Worm (Caenorhabditis elegans): ENCODE results near the gene T28A8.4.
A peak's percentile ranks its signal among the peaks of the same experiment; 100 is the strongest.

The T28A8.4 gene

DNA sequence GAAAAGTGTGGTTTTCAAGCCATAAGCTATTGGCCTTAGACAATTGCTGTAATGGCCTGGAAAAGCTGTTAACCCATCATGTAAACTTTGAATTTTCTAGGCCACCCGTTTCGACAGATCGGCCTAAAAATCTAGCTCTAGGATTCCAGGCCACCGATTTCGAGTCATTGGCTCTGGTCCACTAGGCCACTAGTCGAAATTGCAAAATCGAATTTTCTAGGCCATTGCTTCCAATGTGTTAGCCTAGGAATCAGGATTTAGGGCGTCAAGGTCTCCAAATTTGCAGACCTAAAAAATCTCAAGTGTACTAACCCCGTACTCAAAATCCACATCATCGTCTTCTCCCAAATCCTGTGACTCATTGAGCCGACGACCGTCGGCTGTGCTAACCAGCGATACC, 7.3 kb downstream of the T28A8.4 start:
- no peak for TF ChIP-seq unc-42 (tag; optimal IDR thresholded peaks at IDR 0.05)
- TF ChIP-seq ceh-18 (tag; optimal IDR thresholded peaks at IDR 0.05), result no peak
- TF ChIP-seq ceh-6 (GFP tag; optimal IDR thresholded peaks at IDR 0.05), result no peak
- TF ChIP-seq C38D4.7 (GFP tag; optimal IDR thresholded peaks at IDR 0.05), result no peak
- no peak for TF ChIP-seq eyg-1 (tag; optimal IDR thresholded peaks at IDR 0.05)
- no peak for TF ChIP-seq pha-2 (tag; optimal IDR thresholded peaks at IDR 0.05)
- no peak for TF ChIP-seq F13H6.1 (tag; optimal IDR thresholded peaks at IDR 0.05)
- no peak for TF ChIP-seq unc-3 (GFP tag; conservative IDR thresholded peaks at IDR 0.05)
- no peak for TF ChIP-seq unc-3 (tag; optimal IDR thresholded peaks at IDR 0.05)
- TF ChIP-seq odd-2 (tag; optimal IDR thresholded peaks at IDR 0.05), result no peak

DNA sequence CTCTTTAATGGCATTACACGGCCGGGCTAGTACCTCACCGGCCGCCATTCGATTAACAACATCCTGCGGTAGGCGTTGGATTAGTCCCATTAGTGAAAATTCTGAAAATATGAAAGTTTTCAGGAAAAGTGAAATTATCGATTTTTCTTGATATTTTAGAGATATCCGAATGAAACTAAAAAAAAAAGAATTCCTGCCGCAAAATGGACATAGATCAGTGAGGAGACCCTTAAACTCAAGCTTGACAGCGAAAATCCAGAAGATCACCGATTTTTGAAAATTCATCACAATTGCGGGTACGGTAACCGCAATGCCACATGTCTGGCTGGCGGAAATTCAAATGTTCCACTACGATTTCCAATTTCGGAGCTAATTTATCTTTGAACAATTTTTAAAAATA, 11.0 kb downstream of the T28A8.4 start, which contains the start of gene mlh-1:
Gene mlh-1, minus strand, starts transcription at position 101 of the 400 bp plus-strand sequence.
- TF ChIP-seq dve-1 (tag; optimal IDR thresholded peaks at IDR 0.05) (no peak), fkh-6 (tag; optimal IDR thresholded peaks at IDR 0.05) (no peak), hlh-8 (tag; optimal IDR thresholded peaks at IDR 0.05) (no peak), sox-2 (GFP tag; IDR thresholded peaks at IDR 0.05) (no peak), ref-2 (tag; optimal IDR thresholded peaks at IDR 0.05) (no peak), fax-1 (tag; optimal IDR thresholded peaks at IDR 0.05) (no peak), odd-2 (tag; optimal IDR thresholded peaks at IDR 0.05) (no peak), nhr-11 (tag; optimal IDR thresholded peaks at IDR 0.05) (no peak), ceh-9 (tag; optimal IDR thresholded peaks at IDR 0.05) (no peak), ceh-48 (tag; optimal IDR thresholded peaks at IDR 0.05) (no peak), Y22D7AL.16 (tag; optimal IDR thresholded peaks at IDR 0.05) (no peak), hlh-30 (tag; optimal IDR thresholded peaks at IDR 0.05; ENCODE audit: insufficient read depth) (no peak), zip-5 (tag; optimal IDR thresholded peaks at IDR 0.05) (no peak), tbx-2 (tag; optimal IDR thresholded peaks at IDR 0.05) (no peak), K09A11.1 (tag; optimal IDR thresholded peaks at IDR 0.05; ENCODE audit: insufficient read depth) (no peak), K02D7.2 (tag; optimal IDR thresholded peaks at IDR 0.05) (no peak), hlh-6 (tag; optimal IDR thresholded peaks at IDR 0.05) (no peak), pag-3 (tag; optimal IDR thresholded peaks at IDR 0.05; ENCODE audit: borderline replicate concordance) (no peak), pha-4 (tag; optimal IDR thresholded peaks at IDR 0.05) (no peak)

DNA sequence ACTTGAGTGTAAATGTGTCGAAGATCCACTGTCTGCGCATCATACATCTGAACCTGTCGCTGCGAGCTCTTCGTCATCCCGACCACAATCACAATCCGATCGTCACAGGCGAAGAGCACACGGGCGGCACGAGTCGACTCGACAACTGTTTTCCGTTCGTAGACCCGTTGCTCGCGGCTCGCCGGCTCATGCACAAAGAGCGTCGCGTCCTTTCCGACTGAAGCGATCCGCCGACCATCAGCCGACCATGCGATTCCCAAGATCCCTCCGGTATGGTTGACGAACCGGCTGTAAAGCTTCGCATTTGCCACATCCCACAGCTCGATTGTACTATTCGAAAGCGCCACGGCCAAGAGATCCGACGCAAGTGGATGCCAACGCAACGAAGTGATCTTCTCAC, 15.0 kb downstream of the T28A8.4 start:
- no peak for TF ChIP-seq ceh-2 (tag; optimal IDR thresholded peaks at IDR 0.05)
- TF ChIP-seq pag-3 (tag; optimal IDR thresholded peaks at IDR 0.05; ENCODE audit: borderline replicate concordance), result no peak
- TF ChIP-seq odd-2 (tag; optimal IDR thresholded peaks at IDR 0.05), result no peak
- TF ChIP-seq fkh-6 (tag; optimal IDR thresholded peaks at IDR 0.05), result no peak

DNA sequence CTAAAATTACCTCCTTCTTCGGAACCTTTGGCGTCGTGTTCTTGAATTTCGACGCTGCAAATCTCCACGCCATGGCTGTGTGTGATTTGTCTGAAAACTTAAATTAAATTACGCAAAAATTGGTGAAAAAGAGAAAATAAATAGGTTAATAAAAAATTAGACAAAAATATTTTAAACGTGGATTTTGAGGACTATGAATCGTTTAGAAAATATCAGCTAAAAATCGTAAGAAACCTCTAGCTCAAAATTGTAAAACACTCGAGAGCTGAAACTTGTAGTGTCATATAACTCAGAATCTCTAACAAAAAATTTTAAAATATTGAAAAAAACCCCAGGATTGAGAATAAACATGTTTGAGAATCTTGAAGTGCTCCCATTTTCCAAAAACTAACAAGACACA, 20.5 kb downstream of the T28A8.4 start, which contains the start of gene pod-1:
Gene pod-1, minus strand, starts transcription at position 101 of the 400 bp plus-strand sequence.
- TF ChIP-seq T23F11.4 (GFP tag; optimal IDR thresholded peaks at IDR 0.05) (no peak), unc-3 (GFP tag; conservative IDR thresholded peaks at IDR 0.05) (no peak), unc-3 (tag; optimal IDR thresholded peaks at IDR 0.05) (no peak), K02D7.2 (tag; optimal IDR thresholded peaks at IDR 0.05) (no peak), fkh-10 (GFP tag; optimal IDR thresholded peaks at IDR 0.05) (no peak), fkh-6 (tag; optimal IDR thresholded peaks at IDR 0.05) (no peak)

DNA sequence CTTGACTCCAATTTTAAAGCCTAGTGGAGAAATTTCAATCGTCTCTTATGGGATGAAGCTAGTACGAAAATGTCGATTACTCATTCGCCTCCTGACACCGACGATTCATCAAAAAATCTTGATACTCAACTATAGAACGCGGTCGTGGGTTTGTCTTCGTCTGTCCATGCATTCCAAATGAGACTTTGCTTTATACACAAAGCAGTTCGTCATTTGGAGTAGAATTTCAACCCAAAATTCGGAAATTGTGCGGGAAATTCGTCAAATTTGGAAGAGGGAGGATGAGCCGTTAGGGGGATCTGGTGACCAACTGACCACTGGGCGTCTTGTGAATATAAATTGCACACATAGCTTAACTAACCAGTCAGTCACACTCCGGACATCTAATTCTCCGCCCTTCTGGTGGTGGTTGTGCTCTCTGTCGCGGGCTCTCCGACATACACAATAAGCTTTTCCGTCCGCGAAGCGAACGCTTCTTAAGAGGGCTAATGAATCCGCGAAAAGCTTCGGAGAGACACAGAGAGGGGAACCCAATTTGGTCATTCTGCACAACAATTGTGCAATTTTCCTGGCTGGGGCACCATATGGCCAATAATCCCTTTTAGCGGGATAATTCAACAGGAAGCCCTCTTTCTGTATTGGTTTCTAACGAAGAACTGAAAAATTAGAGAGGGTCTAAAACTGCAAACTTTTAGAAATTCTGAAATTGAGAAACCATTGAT, 21.8 kb downstream of the T28A8.4 start:
- no peak for TF ChIP-seq madf-2 (tag; optimal IDR thresholded peaks at IDR 0.05)
- TF ChIP-seq ceh-45 (GFP tag; IDR thresholded peaks at IDR 0.05), result 0 out of 2 replicates have a peak, but pooled peaks have one; percentile 19
- no peak for TF ChIP-seq ceh-14 (tag; optimal IDR thresholded peaks at IDR 0.05)
- TF ChIP-seq elt-2 (tag; optimal IDR thresholded peaks at IDR 0.05), result no peak
- TF ChIP-seq ttx-3 (tag; optimal IDR thresholded peaks at IDR 0.05), result no peak
- TF ChIP-seq pqm-1 (tag; optimal IDR thresholded peaks at IDR 0.05), result no peak
- no peak for TF ChIP-seq hlh-6 (tag; optimal IDR thresholded peaks at IDR 0.05)
- peak; percentile 34 for TF ChIP-seq ceh-19 (GFP tag; optimal IDR thresholded peaks at IDR 0.05)
- no peak for TF ChIP-seq K09A11.1 (tag; optimal IDR thresholded peaks at IDR 0.05; ENCODE audit: insufficient read depth)
- TF ChIP-seq unc-3 (GFP tag; conservative IDR thresholded peaks at IDR 0.05), result no peak
- no peak for TF ChIP-seq unc-3 (tag; optimal IDR thresholded peaks at IDR 0.05)
- no peak for TF ChIP-seq pha-4 (tag; optimal IDR thresholded peaks at IDR 0.05)
- no peak for TF ChIP-seq pax-1 (tag; optimal IDR thresholded peaks at IDR 0.05)
- TF ChIP-seq unc-42 (tag; optimal IDR thresholded peaks at IDR 0.05), result peak; percentile 90
- TF ChIP-seq pha-2 (tag; optimal IDR thresholded peaks at IDR 0.05), result no peak
- TF ChIP-seq ceh-30 (tag; optimal IDR thresholded peaks at IDR 0.05), result no peak
- peak; percentile 7 for TF ChIP-seq sox-4 (tag; optimal IDR thresholded peaks at IDR 0.05)
- no peak for TF ChIP-seq ceh-18 (tag; optimal IDR thresholded peaks at IDR 0.05)
- no peak for TF ChIP-seq npax-4 (tag; optimal IDR thresholded peaks at IDR 0.05)
- no peak for TF ChIP-seq ets-4 (tag; optimal IDR thresholded peaks at IDR 0.05)
- TF ChIP-seq ceh-2 (tag; optimal IDR thresholded peaks at IDR 0.05), result no peak
- TF ChIP-seq fkh-10 (GFP tag; optimal IDR thresholded peaks at IDR 0.05), result no peak

All from whole organism, late embryonic.